Fruit fly (Drosophila melanogaster) whole organism, prepupa: Measurements from ENCODE around the gene ninaB.

Experiments used
- CG10631 ChIP-seq: fragments of 200-800 bp; sonication (Bioruptor generic); optimal IDR thresholded peaks from 2 replicates; lab custom pipeline; 2016; ENCODE audit warnings: missing biosample characterization, missing genetic modification characterization
- CG11762 ChIP-seq: fragments of 200-800 bp; sonication (Bioruptor generic); optimal IDR thresholded peaks from 3 replicates; lab custom pipeline; 2016; ENCODE audit warnings: missing biosample characterization, missing genetic modification characterization; ENCODE audit not compliant: insufficient read depth
- CG11902 ChIP-seq: fragments of 200-800 bp; sonication (Bioruptor generic); optimal IDR thresholded peaks from 3 replicates; lab custom pipeline; 2016; ENCODE audit warnings: missing biosample characterization, missing genetic modification characterization
- CG15336 ChIP-seq: fragments of 200-800 bp; sonication (Bioruptor generic); IDR thresholded peaks from 2 replicates; pipeline ENCODE4 v1.3.6; 2022; ENCODE audit warnings: missing biosample characterization, missing genetic modification characterization
- CG1621 ChIP-seq: fragments of 200-800 bp; sonication (Bioruptor generic); optimal IDR thresholded peaks from 3 replicates; lab custom pipeline; 2018; ENCODE audit warnings: missing biosample characterization, mild to moderate bottlenecking, missing genetic modification characterization
- CG3032 ChIP-seq: fragments of 200-800 bp; optimal IDR thresholded peaks from 2 replicates; lab custom pipeline; 2019; ENCODE audit warnings: missing biosample characterization, mild to moderate bottlenecking, missing genetic modification characterization, moderate library complexity
- CG31627 ChIP-seq: fragments of 200-800 bp; sonication (Bioruptor generic); optimal IDR thresholded peaks from 3 replicates; lab custom pipeline; 2016; ENCODE audit warnings: missing biosample characterization, missing genetic modification characterization
- CG32006 ChIP-seq: fragments of 200-800 bp; sonication (Bioruptor generic); optimal IDR thresholded peaks from 3 replicates; lab custom pipeline; 2017; ENCODE audit warnings: missing biosample characterization, mild to moderate bottlenecking, missing genetic modification characterization
- CG34406 ChIP-seq: fragments of 200-800 bp; sonication (Bioruptor generic); optimal IDR thresholded peaks from 3 replicates; lab custom pipeline; 2016; ENCODE audit warnings: missing biosample characterization, missing genetic modification characterization
- CG6163 ChIP-seq: fragments of 200-800 bp; sonication (Bioruptor generic); IDR thresholded peaks from 3 replicates; pipeline ENCODE4 v1.3.6; 2022; ENCODE audit warnings: missing biosample characterization, missing genetic modification characterization
- CG6276 ChIP-seq: fragments of 200-800 bp; sonication (Bioruptor generic); optimal IDR thresholded peaks from 2 replicates; lab custom pipeline; 2017; ENCODE audit warnings: missing biosample characterization, mild to moderate bottlenecking, missing genetic modification characterization
- CG6792 ChIP-seq: fragments of 200-800 bp; sonication (Bioruptor generic); optimal IDR thresholded peaks from 3 replicates; lab custom pipeline; 2016; ENCODE audit warnings: missing biosample characterization, missing genetic modification characterization
- CG7368 ChIP-seq: fragments of 200-800 bp; sonication (Bioruptor generic); optimal IDR thresholded peaks from 3 replicates; lab custom pipeline; 2016; ENCODE audit warnings: missing biosample characterization, missing genetic modification characterization
- CG8119 ChIP-seq: fragments of 200-800 bp; sonication (Bioruptor generic); IDR thresholded peaks from 3 replicates; pipeline ENCODE4 v1.3.6; 2022; ENCODE audit warnings: missing biosample characterization, missing genetic modification characterization
- CG8319 ChIP-seq: fragments of 200-800 bp; sonication (Bioruptor generic); optimal IDR thresholded peaks from 3 replicates; lab custom pipeline; 2016; ENCODE audit warnings: missing biosample characterization, missing genetic modification characterization
- CG8632 ChIP-seq: fragments of 200-800 bp; sonication (Bioruptor generic); optimal IDR thresholded peaks from 3 replicates; lab custom pipeline; 2016; ENCODE audit warnings: missing biosample characterization, missing genetic modification characterization
- Eip75B ChIP-seq: fragments of 200-800 bp; sonication (Bioruptor generic); optimal IDR thresholded peaks from 3 replicates; lab custom pipeline; 2016; ENCODE audit warnings: missing biosample characterization, missing genetic modification characterization
- Eip78C ChIP-seq: fragments of 200-800 bp; sonication (Bioruptor generic); peaks from one replicate; lab custom pipeline; 2016; ENCODE audit warnings: missing biosample characterization, missing genetic modification characterization
- Eip93F ChIP-seq: fragments of 200-800 bp; sonication (Bioruptor generic); optimal IDR thresholded peaks from 2 replicates; lab custom pipeline; 2016; ENCODE audit warnings: missing biosample characterization, mild to moderate bottlenecking, missing genetic modification characterization
- Ets21C ChIP-seq: fragments of 200-800 bp; sonication (Bioruptor generic); optimal IDR thresholded peaks from 3 replicates; lab custom pipeline; 2016; ENCODE audit warnings: missing biosample characterization, missing genetic modification characterization
- Ets96B ChIP-seq: fragments of 200-800 bp; optimal IDR thresholded peaks from 2 replicates; lab custom pipeline; 2019; ENCODE audit warnings: missing biosample characterization, mild to moderate bottlenecking, missing genetic modification characterization, moderate library complexity
- Hr38 ChIP-seq: sonication (Bioruptor generic); optimal IDR thresholded peaks from 2 replicates; lab custom pipeline; 2016; ENCODE audit warnings: missing biosample characterization, missing genetic modification characterization
- Hr4 ChIP-seq: fragments of 200-800 bp; sonication (Bioruptor generic); optimal IDR thresholded peaks from 3 replicates; lab custom pipeline; 2016; ENCODE audit warnings: missing biosample characterization, missing genetic modification characterization
- OdsH ChIP-seq: fragments of 200-800 bp; sonication (Bioruptor generic); optimal IDR thresholded peaks from 3 replicates; lab custom pipeline; 2016; ENCODE audit warnings: missing biosample characterization, missing genetic modification characterization
- Smox ChIP-seq: fragments of 200-800 bp; sonication (Bioruptor generic); optimal IDR thresholded peaks from 3 replicates; lab custom pipeline; 2016; ENCODE audit warnings: missing biosample characterization, missing genetic modification characterization
- Sox102F ChIP-seq: fragments of 200-800 bp; sonication (Bioruptor generic); optimal IDR thresholded peaks from 2 replicates; lab custom pipeline; 2016; ENCODE audit warnings: missing biosample characterization, mild to moderate bottlenecking, missing genetic modification characterization
- Sox14 ChIP-seq: fragments of 200-800 bp; sonication (Bioruptor generic); optimal IDR thresholded peaks from 3 replicates; lab custom pipeline; 2016; ENCODE audit warnings: missing biosample characterization, missing genetic modification characterization
- Sox15 ChIP-seq: fragments of 200-800 bp; sonication (Bioruptor generic); optimal IDR thresholded peaks from 3 replicates; lab custom pipeline; 2016; ENCODE audit warnings: missing biosample characterization, missing genetic modification characterization
- achi ChIP-seq: fragments of 200-800 bp; sonication (Bioruptor generic); optimal IDR thresholded peaks from 3 replicates; lab custom pipeline; 2016; ENCODE audit warnings: missing biosample characterization, missing genetic modification characterization
- acj6 ChIP-seq: fragments of 200-800 bp; sonication (Bioruptor generic); optimal IDR thresholded peaks from 3 replicates; lab custom pipeline; 2016; ENCODE audit warnings: missing biosample characterization, missing genetic modification characterization
- dsx ChIP-seq: fragments of 200-800 bp; optimal IDR thresholded peaks from 3 replicates; lab custom pipeline; 2019; ENCODE audit warnings: missing biosample characterization, mild to moderate bottlenecking, missing genetic modification characterization, moderate library complexity; ENCODE audit not compliant: poor library complexity, severe bottlenecking
- eg ChIP-seq: fragments of 200-800 bp; sonication (Bioruptor generic); IDR thresholded peaks from 3 replicates; pipeline ENCODE4 v1.3.6; 2022; ENCODE audit warnings: missing biosample characterization, missing genetic modification characterization
- esn ChIP-seq: fragments of 200-800 bp; sonication (Bioruptor generic); optimal IDR thresholded peaks from 2 replicates; lab custom pipeline; 2016; ENCODE audit warnings: missing biosample characterization, mild to moderate bottlenecking, missing genetic modification characterization, moderate library complexity
- fd59A ChIP-seq: fragments of 200-800 bp; sonication (Bioruptor generic); optimal IDR thresholded peaks from 2 replicates; lab custom pipeline; 2017; ENCODE audit warnings: missing biosample characterization, mild to moderate bottlenecking, missing genetic modification characterization, missing genetic modification reagents
- fkh ChIP-seq: fragments of 200-800 bp; sonication (Bioruptor generic); optimal IDR thresholded peaks from 3 replicates; lab custom pipeline; 2017; ENCODE audit warnings: missing biosample characterization, mild to moderate bottlenecking, missing genetic modification characterization, moderate library complexity
- net ChIP-seq: fragments of 200-800 bp; sonication (Bioruptor generic); optimal IDR thresholded peaks from 3 replicates; lab custom pipeline; 2016; ENCODE audit warnings: missing biosample characterization, missing genetic modification characterization
- pdm3 ChIP-seq: fragments of 200-800 bp; sonication (Bioruptor generic); optimal IDR thresholded peaks from 3 replicates; lab custom pipeline; 2016; ENCODE audit warnings: missing biosample characterization, missing genetic modification characterization
- spab ChIP-seq: fragments of 200-800 bp; sonication (Bioruptor generic); optimal IDR thresholded peaks from 2 replicates; lab custom pipeline; 2017; ENCODE audit warnings: missing biosample characterization, mild to moderate bottlenecking, missing genetic modification characterization, missing genetic modification reagents
- ss ChIP-seq, 2 experiments: fragments of 200-800 bp; sonication (Bioruptor generic); optimal IDR thresholded peaks; 2 replicates in 1 of 2; 3 replicates in 1 of 2; lab custom pipeline; 2017 to 2018; ENCODE audit warnings: mild to moderate bottlenecking in 2 of 2, missing biosample characterization in 2 of 2, missing genetic modification characterization in 2 of 2, moderate library complexity in 1 of 2
- svp ChIP-seq: fragments of 200-800 bp; sonication (Bioruptor generic); peaks from one replicate; lab custom pipeline; 2016; ENCODE audit warnings: missing biosample characterization, missing genetic modification characterization
- vri ChIP-seq: fragments of 200-800 bp; sonication (Bioruptor generic); optimal IDR thresholded peaks from 3 replicates; lab custom pipeline; 2016; ENCODE audit warnings: missing biosample characterization, mild to moderate bottlenecking, missing genetic modification characterization

ninaB gene

DNA sequence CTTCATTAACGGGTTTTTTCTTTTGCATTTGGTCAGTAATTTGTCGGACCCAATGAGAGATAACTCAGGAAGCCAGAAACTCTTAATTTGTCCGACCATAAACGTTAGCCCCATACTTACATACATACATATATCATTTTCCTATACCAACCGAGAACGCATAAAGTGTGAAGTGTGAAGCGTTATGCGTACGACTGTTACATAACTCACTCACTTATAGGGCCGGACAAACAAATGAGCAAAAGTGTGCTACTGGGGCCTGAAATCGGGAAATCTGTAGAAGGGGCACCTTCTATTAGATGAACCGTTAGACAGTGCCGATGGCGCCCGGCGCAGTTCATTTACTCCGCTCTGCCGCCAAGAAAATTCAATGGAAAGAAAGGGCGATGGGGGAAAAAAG is 21.6 kb downstream of the ninaB start:
- TF ChIP-seq CG11902 (GFP tag; lab: Kevin White, UChicago) (no peak), CG6792 (no peak), CG10631 (GFP tag; lab: Kevin White, UChicago) (no peak), Eip93F (GFP tag; lab: Kevin White, UChicago) (no peak), Hr4 (no peak), CG11762 (no peak), CG7368 (GFP tag; lab: Kevin White, UChicago) (no peak), Hr38 (GFP tag; lab: Kevin White, UChicago) (no peak), Ets21C (GFP tag; lab: Kevin White, UChicago) (no peak), CG6163 (GFP tag; lab: Robert Waterston, UW) (no peak), spab (no peak), pdm3 (no peak), net (GFP tag; lab: Kevin White, UChicago) (no peak), acj6 (GFP tag; lab: Kevin White, UChicago) (no peak), Sox15 (no peak), CG34406 (GFP tag; lab: Kevin White, UChicago) (no peak), dsx (GFP tag; lab: Kevin White, UChicago) (no peak), eg (GFP tag; lab: Robert Waterston, UW) (no peak), CG32006 (no peak)

DNA sequence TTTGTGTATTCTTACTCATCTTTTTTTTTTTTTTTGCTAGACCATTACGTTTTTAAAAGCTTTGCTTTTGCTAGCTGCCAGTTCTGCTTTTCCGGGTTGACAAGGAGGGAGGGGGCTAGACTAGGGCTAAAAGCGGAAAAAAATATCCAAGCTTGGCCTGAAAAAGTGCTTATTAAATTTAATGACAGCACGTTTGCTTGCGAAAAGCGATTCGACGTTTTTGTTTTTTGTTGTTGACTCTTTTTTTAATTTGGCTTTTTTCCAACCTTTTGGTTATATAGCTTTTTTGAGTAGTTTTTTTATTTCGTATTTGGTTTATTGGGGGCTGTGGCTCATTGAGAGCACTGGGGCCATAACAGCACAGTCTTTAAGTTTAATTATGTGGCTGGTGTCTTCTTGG is 22.1 kb downstream of the ninaB start:
- TF ChIP-seq CG7368 (GFP tag; lab: Kevin White, UChicago) (no peak), CG6163 (GFP tag; lab: Robert Waterston, UW) (no peak), CG10631 (GFP tag; lab: Kevin White, UChicago) (no peak), Sox15 (no peak), CG11762 (no peak), Eip75B (GFP tag; lab: Kevin White, UChicago) (no peak)
- TF ChIP-seq, all 60 proteins: peak for 0

DNA sequence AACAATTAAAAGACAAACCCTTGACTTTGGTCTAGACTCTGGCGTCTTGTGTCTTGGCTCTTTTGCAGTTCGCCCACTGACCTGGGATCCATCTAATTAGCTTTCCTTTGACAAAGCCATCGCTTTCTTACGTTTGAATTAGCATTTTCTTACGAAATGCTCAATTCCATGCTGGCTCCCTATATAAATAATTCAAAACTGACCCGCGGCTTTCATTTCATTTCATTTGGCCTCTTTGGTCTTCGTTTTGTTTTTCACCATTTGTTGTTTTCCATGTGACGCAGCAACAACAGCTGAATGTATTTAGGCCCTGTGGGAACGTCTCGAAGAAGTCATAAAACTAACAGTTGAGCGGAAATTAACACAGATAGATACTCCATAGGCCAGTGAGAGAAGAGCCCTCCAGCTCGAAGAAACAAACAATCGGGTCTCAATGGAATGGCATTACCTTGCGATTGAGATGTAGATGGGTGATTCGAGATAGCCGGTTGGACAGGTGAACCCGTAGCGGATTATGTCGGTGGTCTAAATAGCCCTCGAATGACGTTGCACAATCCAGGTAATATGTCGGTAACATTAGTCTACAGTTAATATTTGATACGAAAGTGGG is 23.8 kb downstream of the ninaB start:
- TF ChIP-seq CG6276 (GFP tag; lab: Kevin White, UChicago) = no peak
- TF ChIP-seq ss (GFP tag; optimal IDR thresholded peaks at IDR 0.05; lab: Kevin White, UChicago) = no peak
- TF ChIP-seq achi (GFP tag; lab: Kevin White, UChicago) = no peak
- no peak for TF ChIP-seq CG7368 (GFP tag; lab: Kevin White, UChicago)
- no peak for TF ChIP-seq CG8319 (GFP tag; lab: Kevin White, UChicago)
- no peak for TF ChIP-seq Sox102F (GFP tag; lab: Kevin White, UChicago)
- no peak for TF ChIP-seq fd59A
- no peak for TF ChIP-seq CG31627 (GFP tag; lab: Kevin White, UChicago)

DNA sequence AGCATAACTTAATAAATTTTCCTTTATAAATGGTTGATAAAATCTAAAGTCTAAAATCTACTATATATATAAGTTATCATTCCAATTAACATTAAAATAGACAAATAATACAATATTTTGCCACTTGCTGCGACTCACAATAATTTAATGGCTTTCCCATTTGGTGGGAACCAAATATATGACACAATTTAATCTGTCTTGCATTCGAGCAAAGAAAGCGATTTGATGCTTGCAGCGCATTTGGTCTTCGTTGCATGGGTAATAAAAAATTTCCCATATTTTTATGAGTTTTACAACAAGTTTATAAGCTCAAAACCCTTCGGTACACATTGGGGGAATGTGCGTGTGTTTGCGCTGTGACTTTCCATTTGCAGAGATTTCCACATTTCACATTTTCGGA is 26.4 kb downstream of the ninaB start:
- TF ChIP-seq acj6 (GFP tag; lab: Kevin White, UChicago) (no peak), net (GFP tag; lab: Kevin White, UChicago) (no peak), Hr4 (peak; percentile 35), CG3032 (tag; lab: Kevin White, UChicago) (no peak), Ets96B (no peak), CG32006 (peak; percentile 50), pdm3 (peak; percentile 18), OdsH (peak; percentile 26), CG15336 (GFP tag; lab: Robert Waterston, UW) (peak; percentile 16; the same call in 1 of the 2 replicates), CG1621 (tag; lab: Kevin White, UChicago) (no peak), CG34406 (GFP tag; lab: Kevin White, UChicago) (peak; percentile 1), Eip78C (peak; percentile 62), CG6163 (GFP tag; lab: Robert Waterston, UW) (no peak), Sox14 (GFP tag; lab: Kevin White, UChicago) (no peak), esn (GFP tag; lab: Kevin White, UChicago) (peak; percentile 22), fkh (GFP tag; lab: Kevin White, UChicago) (no peak), CG8632 (GFP tag; lab: Kevin White, UChicago) (no peak), Hr38 (GFP tag; lab: Kevin White, UChicago) (no peak), CG6276 (GFP tag; lab: Kevin White, UChicago) (no peak), CG8119 (0 out of 3 replicates have a peak, but pooled peaks have one; percentile 35), svp (peak; percentile 62), CG7368 (GFP tag; lab: Kevin White, UChicago) (no peak), CG31627 (GFP tag; lab: Kevin White, UChicago) (no peak), Sox102F (GFP tag; lab: Kevin White, UChicago) (peak; percentile 3), vri (GFP tag; lab: Kevin White, UChicago) (no peak), Smox (GFP tag; lab: Kevin White, UChicago) (no peak)
